Worm (Caenorhabditis elegans) whole organism, late embryonic: Measurements from ENCODE around the gene T28A11.17.

ENCODE experiments used
- C08G9.2 ChIP-seq: sonication (generic microtip); optimal IDR thresholded peaks from 2 replicates; lab custom pipeline; 2016; ENCODE audit warnings: mild to moderate bottlenecking, missing genetic modification characterization, moderate library complexity, missing compliant biosample characterization
- C38D4.7 ChIP-seq: fragments of 200-800 bp; sonication (Bioruptor generic); optimal IDR thresholded peaks from 2 replicates; lab custom pipeline; 2018; ENCODE audit warnings: mild to moderate bottlenecking, missing genetic modification characterization, moderate library complexity, missing compliant biosample characterization
- F13H6.1 ChIP-seq: sonication (generic microtip); optimal IDR thresholded peaks from 2 replicates; lab custom pipeline; 2016; ENCODE audit warnings: missing genetic modification characterization, missing compliant biosample characterization
- K02D7.2 ChIP-seq: sonication (generic microtip); optimal IDR thresholded peaks from 2 replicates; lab custom pipeline; 2017; ENCODE audit warnings: mild to moderate bottlenecking, missing genetic modification characterization, missing compliant biosample characterization
- K09A11.1 ChIP-seq: sonication (generic microtip); optimal IDR thresholded peaks from 2 replicates; lab custom pipeline; 2017; ENCODE audit warnings: antibody characterized with exemption, mild to moderate bottlenecking, missing genetic modification characterization, missing compliant biosample characterization; ENCODE audit not compliant: insufficient read depth
- T23F11.4 ChIP-seq: fragments of 200-800 bp; sonication (Bioruptor generic); optimal IDR thresholded peaks from 2 replicates; lab custom pipeline; 2018; ENCODE audit warnings: mild to moderate bottlenecking, missing genetic modification characterization, missing compliant biosample characterization
- ceh-14 ChIP-seq: sonication (generic microtip); optimal IDR thresholded peaks from 2 replicates; lab custom pipeline; 2016; ENCODE audit warnings: missing genotype, missing genetic modification characterization, missing compliant biosample characterization
- ceh-18 ChIP-seq: sonication (generic microtip); optimal IDR thresholded peaks from 2 replicates; lab custom pipeline; 2016; ENCODE audit warnings: missing genetic modification characterization, missing compliant biosample characterization
- ceh-22 ChIP-seq: sonication (generic microtip); optimal IDR thresholded peaks from 2 replicates; lab custom pipeline; 2017; ENCODE audit warnings: missing biosample characterization, missing genetic modification characterization
- ceh-30 ChIP-seq: fragments of 150-350 bp; optimal IDR thresholded peaks from 2 replicates; lab custom pipeline; 2014; ENCODE audit warnings: missing biosample characterization, missing genetic modification characterization
- ceh-45 ChIP-seq: fragments of 200-800 bp; sonication (Bioruptor generic); IDR thresholded peaks from 2 replicates; pipeline ENCODE4 v1.3.6; 2022; ENCODE audit warnings: missing genetic modification reagents, missing genetic modification characterization, missing compliant biosample characterization
- dmd-4 ChIP-seq: sonication (generic microtip); optimal IDR thresholded peaks from 2 replicates; lab custom pipeline; 2016; ENCODE audit warnings: borderline replicate concordance, missing genetic modification characterization, missing compliant biosample characterization
- elt-4 ChIP-seq: sonication (generic microtip); optimal IDR thresholded peaks from 2 replicates; lab custom pipeline; 2016; ENCODE audit warnings: missing genetic modification characterization, missing compliant biosample characterization
- eyg-1 ChIP-seq: sonication (generic microtip); optimal IDR thresholded peaks from 2 replicates; lab custom pipeline; 2016; ENCODE audit warnings: missing genotype, missing genetic modification characterization, missing compliant biosample characterization
- fax-1 ChIP-seq: sonication (generic microtip); optimal IDR thresholded peaks from 2 replicates; lab custom pipeline; 2016; ENCODE audit warnings: missing genotype, missing genetic modification characterization, missing compliant biosample characterization
- fkh-10 ChIP-seq: fragments of 150-350 bp; optimal IDR thresholded peaks from 2 replicates; lab custom pipeline; 2014; ENCODE audit warnings: missing biosample characterization, missing genetic modification reagents, missing genetic modification characterization
- gmeb-2 ChIP-seq: sonication (generic microtip); optimal IDR thresholded peaks from 2 replicates; lab custom pipeline; 2016; ENCODE audit warnings: missing genetic modification characterization, inconsistent platforms, missing compliant biosample characterization
- hlh-15 ChIP-seq: sonication (generic microtip); optimal IDR thresholded peaks from 2 replicates; lab custom pipeline; 2016; ENCODE audit warnings: missing genetic modification characterization, missing compliant biosample characterization
- hlh-8 ChIP-seq: sonication (generic microtip); optimal IDR thresholded peaks from 2 replicates; lab custom pipeline; 2016; ENCODE audit warnings: missing genotype, missing genetic modification characterization, missing compliant biosample characterization
- lim-6 ChIP-seq: sonication (generic microtip); optimal IDR thresholded peaks from 2 replicates; lab custom pipeline; 2016; ENCODE audit warnings: missing genetic modification characterization, missing compliant biosample characterization
- lin-11 ChIP-seq: fragments of 200-800 bp; sonication (Bioruptor generic); optimal IDR thresholded peaks from 2 replicates; lab custom pipeline; 2018; ENCODE audit warnings: mild to moderate bottlenecking, missing genetic modification characterization, missing compliant biosample characterization
- madf-2 ChIP-seq: sonication (generic microtip); optimal IDR thresholded peaks from 2 replicates; lab custom pipeline; 2017; ENCODE audit warnings: missing genetic modification characterization, missing compliant biosample characterization
- nhr-232 ChIP-seq: sonication (generic microtip); optimal IDR thresholded peaks from 2 replicates; lab custom pipeline; 2016; ENCODE audit warnings: missing genetic modification characterization, missing compliant biosample characterization
- npax-4 ChIP-seq: sonication (generic microtip); optimal IDR thresholded peaks from 2 replicates; lab custom pipeline; 2016; ENCODE audit warnings: missing genetic modification characterization, missing compliant biosample characterization
- pag-3 ChIP-seq: sonication (generic microtip); optimal IDR thresholded peaks from 2 replicates; lab custom pipeline; 2016; ENCODE audit warnings: missing compliant biosample characterization, missing genetic modification characterization, borderline replicate concordance
- pat-9 ChIP-seq: fragments of 200-800 bp; sonication (Bioruptor generic); optimal IDR thresholded peaks from 2 replicates; lab custom pipeline; 2018; ENCODE audit warnings: mild to moderate bottlenecking, missing genetic modification characterization, moderate library complexity, missing compliant biosample characterization
- pax-1 ChIP-seq: fragments of 150-350 bp; optimal IDR thresholded peaks from 2 replicates; lab custom pipeline; 2014; ENCODE audit warnings: missing biosample characterization, missing genetic modification characterization
- pqm-1 ChIP-seq: sonication (generic microtip); optimal IDR thresholded peaks from 2 replicates; lab custom pipeline; 2016; ENCODE audit warnings: missing genetic modification characterization, missing compliant biosample characterization
- pros-1 ChIP-seq: fragments of 150-350 bp; optimal IDR thresholded peaks from 2 replicates; lab custom pipeline; 2014; ENCODE audit warnings: missing biosample characterization, missing genetic modification reagents, missing genetic modification characterization
- ref-2 ChIP-seq: sonication (generic microtip); optimal IDR thresholded peaks from 2 replicates; lab custom pipeline; 2016; ENCODE audit warnings: missing genetic modification characterization, missing compliant biosample characterization
- sdc-2 ChIP-seq: sonication (generic microtip); optimal IDR thresholded peaks from 2 replicates; lab custom pipeline; 2016; ENCODE audit warnings: missing genotype, missing genetic modification characterization, missing compliant biosample characterization
- sox-2 ChIP-seq: fragments of 200-800 bp; sonication (Bioruptor generic); IDR thresholded peaks from 2 replicates; pipeline ENCODE4 v1.3.6; 2022; ENCODE audit warnings: missing genetic modification reagents, missing genetic modification characterization, missing compliant biosample characterization
- sox-4 ChIP-seq: sonication (generic microtip); optimal IDR thresholded peaks from 2 replicates; lab custom pipeline; 2017; ENCODE audit warnings: mild to moderate bottlenecking, missing genetic modification characterization, inconsistent platforms, missing compliant biosample characterization
- tbx-2 ChIP-seq: sonication (generic microtip); optimal IDR thresholded peaks from 2 replicates; lab custom pipeline; 2016; ENCODE audit warnings: missing genetic modification characterization, missing compliant biosample characterization
- tbx-7 ChIP-seq: sonication (generic microtip); optimal IDR thresholded peaks from 2 replicates; lab custom pipeline; 2016; ENCODE audit warnings: missing genotype, missing genetic modification characterization, missing compliant biosample characterization
- ttx-3 ChIP-seq: sonication (generic microtip); optimal IDR thresholded peaks from 2 replicates; lab custom pipeline; 2016; ENCODE audit warnings: missing genetic modification reagents, missing genetic modification characterization, missing compliant biosample characterization
- unc-3 ChIP-seq, 2 experiments: fragments of 200-800 bp in 1 of 2; sonication (Bioruptor generic) in 1 of 2; sonication (generic microtip) in 1 of 2; conservative IDR thresholded peaks in 1 of 2; optimal IDR thresholded peaks in 1 of 2; 2 replicates each; pipeline versions ENCODE4 v1.3.6 to Lab custom; 2016 to 2022; ENCODE audit warnings: missing compliant biosample characterization in 2 of 2, missing genetic modification characterization in 2 of 2, missing genetic modification reagents in 1 of 2
- unc-55 ChIP-seq: sonication (generic microtip); optimal IDR thresholded peaks from 2 replicates; lab custom pipeline; 2017; ENCODE audit warnings: missing biosample characterization, missing genetic modification reagents, missing genetic modification characterization
- ztf-16 ChIP-seq: sonication (generic microtip); optimal IDR thresholded peaks from 2 replicates; lab custom pipeline; 2017; ENCODE audit warnings: missing genetic modification characterization, missing compliant biosample characterization

T28A11.17 gene

ce11 chrV:3278101-3278639 is 12.1 kb upstream of the T28A11.17 start, which contains the start of gene fbxa-64:
Gene fbxa-64, minus strand, starts transcription at chrV:3278151.
- TF ChIP-seq gmeb-2: no peak
- TF ChIP-seq eyg-1 (tag; lab: Kevin White, UChicago): no peak
- TF ChIP-seq ceh-14 (tag; lab: Kevin White, UChicago): no peak
- no peak for TF ChIP-seq ceh-18 (tag; lab: Kevin White, UChicago)
- TF ChIP-seq sdc-2 (tag; lab: Kevin White, UChicago): no peak
- TF ChIP-seq T23F11.4 (GFP tag; lab: Kevin White, UChicago): no peak
- no peak for TF ChIP-seq unc-3 (GFP tag; conservative IDR thresholded peaks at IDR 0.05; lab: Robert Waterston, UW)
- no peak for TF ChIP-seq unc-3 (tag; optimal IDR thresholded peaks at IDR 0.05; lab: Kevin White, UChicago)
- no peak for TF ChIP-seq hlh-15 (tag; lab: Kevin White, UChicago)
- TF ChIP-seq pag-3 (tag; lab: Kevin White, UChicago): no peak
- TF ChIP-seq lim-6 (tag; lab: Kevin White, UChicago): no peak
- TF ChIP-seq lin-11: no peak
- no peak for TF ChIP-seq pax-1 (tag; lab: Kevin White, UChicago)
- TF ChIP-seq F13H6.1: no peak
- TF ChIP-seq fkh-10: no peak
- TF ChIP-seq pros-1 (tag; lab: Kevin White, UChicago): no peak
- no peak for TF ChIP-seq C38D4.7 (GFP tag; lab: Kevin White, UChicago)
- no peak for TF ChIP-seq sox-4 (tag; lab: Kevin White, UChicago)
- no peak for TF ChIP-seq hlh-8 (tag; lab: Kevin White, UChicago)

ce11 chrV:3276184-3276583 is 10.1 kb upstream of the T28A11.17 start:
- TF ChIP-seq npax-4 (tag; lab: Kevin White, UChicago) (no peak), elt-4 (tag; lab: Kevin White, UChicago) (no peak), tbx-7 (tag; lab: Kevin White, UChicago) (no peak), ceh-22 (no peak), ceh-45 (GFP tag; lab: Robert Waterston, UW) (no peak), F13H6.1 (no peak), fkh-10 (no peak), sdc-2 (tag; lab: Kevin White, UChicago) (no peak)

DNA sequence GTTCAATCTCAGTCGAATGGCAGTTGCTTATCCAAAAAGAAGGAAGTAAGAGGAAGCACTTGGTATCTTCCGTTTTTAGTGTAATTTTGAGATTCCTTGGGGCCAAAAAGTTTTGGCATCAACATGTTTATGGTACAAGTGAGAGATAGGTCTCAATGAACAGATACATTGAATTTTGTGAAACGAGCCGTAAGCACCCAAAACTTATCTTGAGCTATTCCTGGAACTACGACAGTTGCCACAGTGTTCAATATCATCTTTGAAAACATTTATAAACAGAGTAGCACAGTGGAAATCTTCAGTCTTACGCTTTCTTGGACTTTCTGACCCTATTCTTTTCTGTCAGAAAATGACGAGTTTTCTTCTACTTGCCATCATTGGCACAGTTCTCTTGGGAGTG is 8.9 kb upstream of the T28A11.17 start, which contains the start of gene T28A11.3:
TSS of gene T28A11.3 (plus strand) at position 301 of the 400 bp plus-strand sequence.
- TF ChIP-seq ceh-30 (tag; lab: Kevin White, UChicago) (no peak), K02D7.2 (tag; lab: Kevin White, UChicago) (no peak), nhr-232 (no peak), ztf-16 (tag; lab: Kevin White, UChicago) (no peak), ref-2 (no peak), fkh-10 (no peak), T23F11.4 (GFP tag; lab: Kevin White, UChicago) (no peak), ceh-22 (no peak), dmd-4 (tag; lab: Kevin White, UChicago) (no peak), pat-9 (tag; lab: Kevin White, UChicago) (no peak), F13H6.1 (no peak), eyg-1 (tag; lab: Kevin White, UChicago) (no peak), tbx-2 (tag; lab: Kevin White, UChicago) (no peak), unc-3 (GFP tag; conservative IDR thresholded peaks at IDR 0.05; lab: Robert Waterston, UW) (no peak), unc-3 (tag; optimal IDR thresholded peaks at IDR 0.05; lab: Kevin White, UChicago) (no peak), sox-2 (no peak)

DNA sequence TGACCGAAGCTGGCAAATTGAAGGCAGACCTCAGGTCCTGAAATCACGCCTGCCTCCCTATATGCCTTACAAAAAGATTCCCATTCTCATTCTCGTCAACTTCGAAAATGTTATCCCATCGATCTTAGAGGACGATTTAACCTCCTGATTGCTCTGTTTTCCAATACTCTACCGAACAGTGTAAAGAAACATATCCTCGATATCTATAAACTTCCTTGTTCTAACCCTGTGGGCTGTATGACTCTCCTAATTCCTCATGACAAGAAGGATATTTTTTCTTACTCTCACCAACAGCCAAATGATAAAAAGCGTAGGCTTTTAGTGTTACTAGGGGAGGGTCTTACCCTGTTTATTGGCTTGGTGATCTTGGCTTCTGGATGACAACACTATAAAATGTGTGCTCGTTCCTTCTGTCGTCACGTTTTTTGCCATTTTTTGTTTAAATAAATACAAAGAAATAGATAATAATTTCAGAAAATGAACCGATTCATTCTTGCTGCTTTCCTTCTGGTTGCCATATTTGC is 7.5 kb upstream of the T28A11.17 start, which contains the start of gene T28A11.4:
TSS of gene T28A11.4 (plus strand) at position 474 of the 524 bp plus-strand sequence.
- no peak for TF ChIP-seq fax-1 (tag; lab: Kevin White, UChicago)

DNA sequence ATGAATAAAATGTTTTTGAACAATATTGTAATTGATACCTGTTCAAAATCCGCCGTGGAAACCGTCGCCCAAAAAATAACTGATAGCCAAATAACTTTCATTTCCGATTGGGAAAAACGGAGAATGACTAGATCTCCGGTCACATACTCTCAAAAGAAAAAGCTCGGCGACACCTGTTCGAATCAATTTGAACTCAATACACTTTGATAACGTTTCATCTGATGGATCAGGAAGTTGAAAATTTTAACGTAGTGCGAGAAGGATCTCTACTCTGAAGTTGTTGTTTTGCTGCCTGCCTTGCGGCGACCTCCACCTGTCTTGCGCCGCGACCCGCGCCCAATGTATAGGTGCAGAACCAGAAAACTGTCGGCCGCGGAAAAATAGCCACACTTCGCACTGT is 7.1 kb upstream of the T28A11.17 start, which contains the start of gene T28A11.20:
TSS of gene T28A11.20 (minus strand) at position 101 of the 400 bp plus-strand sequence.
- TF ChIP-seq ttx-3 (tag; lab: Kevin White, UChicago) (no peak), hlh-8 (tag; lab: Kevin White, UChicago) (no peak), madf-2 (tag; lab: Kevin White, UChicago) (no peak), unc-55 (no peak), K09A11.1 (tag; lab: Kevin White, UChicago) (no peak), C08G9.2 (tag; lab: Kevin White, UChicago) (no peak), pqm-1 (tag; lab: Kevin White, UChicago) (no peak)
- TF ChIP-seq, all 69 proteins: peak for 0
